Worm (Caenorhabditis elegans): ENCODE measurements around the gene F09E10.7.

Gene F09E10.7

DNA sequence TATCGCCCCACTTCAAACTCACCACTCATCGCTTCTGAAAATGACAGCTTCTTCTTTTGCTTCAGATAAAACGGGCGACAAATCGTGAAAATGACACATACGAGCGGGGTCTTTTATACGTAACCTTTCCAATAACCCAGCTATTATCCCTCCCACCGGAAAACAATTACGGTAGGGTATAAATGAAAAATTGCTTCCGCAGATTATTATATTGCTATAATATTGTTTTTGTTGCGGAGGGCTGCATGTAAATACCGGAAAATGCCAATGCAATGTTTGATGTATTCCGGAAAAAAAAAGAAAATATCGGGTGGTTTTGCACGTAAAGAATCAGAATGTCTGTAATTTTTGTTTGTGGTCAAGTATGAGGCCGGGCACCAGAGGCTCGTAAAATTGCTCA, at the start of gene F09E10.7:
F09E10.7 (minus strand) TSS at position 101 of the 400 bp plus-strand sequence.
- no peak for TF ChIP-seq unc-62 (GFP tag; optimal IDR thresholded peaks at IDR 0.05)

DNA sequence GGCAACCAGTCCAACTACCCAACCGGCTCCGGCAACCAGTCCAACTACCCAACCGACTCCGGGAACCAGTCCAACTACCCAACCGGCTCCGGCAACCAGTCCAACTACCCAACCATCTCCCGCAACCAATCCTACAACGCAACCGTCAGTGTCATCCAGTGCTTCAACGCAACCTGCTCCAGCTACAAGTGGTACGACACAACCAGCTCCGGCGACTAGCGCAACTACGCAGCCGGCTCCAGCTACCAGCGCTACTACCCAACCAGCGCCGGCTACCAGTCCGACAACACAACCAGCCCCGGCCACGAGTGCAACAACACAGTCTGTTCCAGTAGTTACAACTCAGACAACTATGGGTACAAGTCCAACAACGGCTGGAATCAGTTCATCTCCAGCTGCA, 47.4 kb upstream of the F09E10.7 start:
- no peak for TF ChIP-seq unc-62 (GFP tag; optimal IDR thresholded peaks at IDR 0.05)

DNA sequence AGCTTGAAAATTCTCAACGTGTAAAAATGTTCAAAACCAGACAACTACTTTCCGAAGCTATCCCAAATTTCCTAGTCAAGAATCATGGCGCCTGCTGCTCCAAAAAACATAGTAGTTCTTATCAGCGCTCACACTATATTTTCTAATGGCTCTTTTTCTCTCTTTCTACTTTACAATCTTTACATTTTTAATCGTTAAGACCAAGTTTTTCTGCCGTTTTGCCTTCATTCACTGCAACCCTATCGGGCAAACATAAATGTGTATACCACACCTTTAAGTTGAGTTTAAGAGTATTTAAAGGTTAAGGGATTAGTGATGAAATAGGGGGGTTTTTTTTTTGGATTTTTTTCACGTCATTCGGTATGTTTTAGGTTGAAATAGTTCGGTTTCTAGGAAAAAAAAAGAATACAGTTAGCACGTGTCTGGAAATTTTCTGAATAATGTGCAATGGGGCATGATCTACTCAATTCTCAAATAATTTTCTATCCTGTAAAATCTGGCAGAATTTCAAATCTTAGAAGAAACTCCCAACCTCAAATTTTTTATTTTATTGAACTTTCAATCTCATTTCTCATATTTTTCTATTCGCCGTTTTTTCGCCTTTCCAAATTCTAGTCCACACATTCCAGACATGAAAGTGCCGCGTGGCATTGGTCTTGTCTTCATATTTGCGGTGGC, 45.4 kb upstream of the F09E10.7 start, which contains the start of gene K06A9.1:
K06A9.1 (plus strand) TSS at position 628 of the 678 bp plus-strand sequence.
- no peak for TF ChIP-seq unc-62 (GFP tag; optimal IDR thresholded peaks at IDR 0.05)

DNA sequence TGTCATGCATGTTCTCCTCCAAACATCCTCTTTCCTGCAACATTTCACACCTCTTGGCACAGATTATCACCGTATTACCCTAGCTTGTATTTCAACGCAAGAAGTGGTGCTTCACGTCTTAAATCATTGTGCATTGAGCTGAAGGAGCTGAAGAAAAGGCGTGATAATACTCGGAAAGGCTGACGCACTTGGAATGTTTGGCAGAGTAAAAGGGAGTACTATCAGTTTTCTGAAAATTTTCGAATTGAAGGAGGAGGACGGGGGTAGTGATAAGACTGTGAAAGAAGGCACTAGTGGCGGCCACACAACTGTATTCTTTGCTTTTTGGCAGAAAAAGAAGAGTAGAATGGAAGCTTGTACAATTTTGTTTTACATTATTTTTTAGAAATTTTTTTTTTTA, 41.8 kb upstream of the F09E10.7 start:
- no peak for TF ChIP-seq unc-62 (GFP tag; optimal IDR thresholded peaks at IDR 0.05)

DNA sequence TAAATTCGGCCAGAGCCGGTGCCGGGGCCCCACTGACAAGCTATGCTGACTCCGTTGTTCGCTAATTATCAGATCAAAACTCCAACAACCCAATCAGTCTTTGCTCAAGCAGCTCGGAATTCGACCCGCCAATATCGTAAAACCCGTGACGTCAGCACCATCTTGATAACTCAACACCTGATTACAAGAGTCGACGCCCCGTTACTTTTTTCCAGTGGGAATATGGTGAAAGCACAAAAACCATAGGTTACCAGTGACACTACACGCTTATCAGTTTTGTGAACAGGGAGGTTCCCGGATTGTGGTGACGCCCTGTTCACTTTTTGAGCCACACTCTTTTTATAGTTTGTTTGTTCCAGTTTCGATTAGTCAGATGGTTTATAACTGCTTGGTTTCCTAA, 39.4 kb upstream of the F09E10.7 start:
- TF ChIP-seq unc-62 (GFP tag; optimal IDR thresholded peaks at IDR 0.05), result no peak

DNA sequence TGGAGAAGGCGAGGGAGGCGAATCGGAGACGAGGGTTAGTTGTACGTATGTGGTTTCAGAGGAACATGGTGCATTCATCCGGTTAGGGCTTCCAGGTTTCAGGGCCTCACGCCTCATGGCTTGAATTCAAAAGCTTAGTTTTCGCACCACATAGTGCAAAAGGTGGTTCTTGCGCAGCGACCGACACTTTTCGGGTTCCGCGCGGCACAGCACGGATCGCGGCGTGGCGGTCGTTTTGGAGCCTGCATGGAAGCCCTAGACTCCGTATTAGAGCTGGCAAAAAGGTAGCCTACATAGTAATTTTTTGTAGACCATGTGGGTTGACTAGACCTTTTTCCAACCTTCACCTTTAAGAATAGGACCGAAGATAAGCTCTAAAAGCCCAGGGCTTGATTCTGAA, 37.2 kb upstream of the F09E10.7 start:
- TF ChIP-seq unc-62 (GFP tag; optimal IDR thresholded peaks at IDR 0.05), result no peak

DNA sequence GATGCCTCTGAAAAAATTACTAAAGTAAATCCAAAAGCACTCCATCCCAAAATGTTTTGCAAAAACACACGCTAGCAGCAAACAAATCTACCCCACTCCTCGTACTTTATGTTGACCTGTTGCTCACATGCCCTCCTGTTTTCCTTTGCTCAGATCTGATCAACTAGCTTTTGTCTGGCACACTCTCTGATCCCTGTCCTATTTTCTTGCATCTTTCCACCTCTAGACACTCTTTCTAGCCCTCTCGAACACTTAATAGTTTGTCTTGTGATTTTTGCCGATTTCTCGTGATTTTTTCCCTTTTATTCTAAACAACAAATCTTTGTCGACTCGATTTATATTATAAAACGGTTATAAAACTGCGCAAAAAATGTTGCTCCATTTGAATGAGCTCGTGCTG, 34.5 kb upstream of the F09E10.7 start, which contains the start of gene K06A9.2:
K06A9.2 (plus strand) TSS at position 229 of the 400 bp plus-strand sequence.
- no peak for TF ChIP-seq unc-62 (GFP tag; optimal IDR thresholded peaks at IDR 0.05)

DNA sequence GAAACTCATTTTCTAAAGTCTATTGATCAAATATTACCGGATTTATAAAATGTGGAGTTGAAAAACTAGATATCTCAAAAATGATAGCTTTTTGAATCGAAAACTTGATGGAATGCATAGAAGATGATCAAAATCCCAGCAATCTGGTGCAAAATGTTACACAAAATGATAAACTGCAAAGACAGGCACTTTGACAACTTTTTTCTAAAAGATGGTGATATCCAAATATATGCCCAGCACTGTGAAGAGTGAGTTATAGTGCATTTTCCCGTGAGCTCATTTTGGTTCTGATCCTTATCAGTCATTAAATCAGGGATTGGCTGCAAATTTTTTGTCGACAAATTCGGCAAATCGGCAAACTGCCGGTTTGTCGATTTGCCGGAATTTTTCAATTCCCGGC, 33.6 kb upstream of the F09E10.7 start, which contains the start of gene K06A9.3:
K06A9.3 (minus strand) TSS at position 101 of the 400 bp plus-strand sequence.
- no peak for TF ChIP-seq unc-62 (GFP tag; optimal IDR thresholded peaks at IDR 0.05)

DNA sequence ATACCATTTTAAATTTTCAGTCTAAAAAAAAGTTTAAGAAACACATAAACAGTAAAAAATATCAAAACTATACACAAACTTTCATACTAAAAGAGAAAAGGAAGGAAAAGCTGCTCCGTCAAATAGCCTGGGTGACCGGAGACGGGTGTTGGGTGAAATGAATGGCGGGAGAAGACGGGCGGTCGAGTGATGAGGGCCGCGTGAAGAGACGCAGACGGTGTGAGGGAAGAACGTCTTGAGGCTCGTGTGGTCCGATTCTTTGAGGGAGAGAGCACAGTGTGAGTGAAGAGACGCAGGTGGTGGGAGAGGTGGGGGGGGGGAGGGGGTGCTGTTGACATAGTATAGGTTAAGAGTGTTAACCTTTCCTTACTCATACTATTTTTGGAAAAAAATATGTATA, 27.4 kb upstream of the F09E10.7 start:
- TF ChIP-seq unc-62 (GFP tag; optimal IDR thresholded peaks at IDR 0.05), result no peak

DNA sequence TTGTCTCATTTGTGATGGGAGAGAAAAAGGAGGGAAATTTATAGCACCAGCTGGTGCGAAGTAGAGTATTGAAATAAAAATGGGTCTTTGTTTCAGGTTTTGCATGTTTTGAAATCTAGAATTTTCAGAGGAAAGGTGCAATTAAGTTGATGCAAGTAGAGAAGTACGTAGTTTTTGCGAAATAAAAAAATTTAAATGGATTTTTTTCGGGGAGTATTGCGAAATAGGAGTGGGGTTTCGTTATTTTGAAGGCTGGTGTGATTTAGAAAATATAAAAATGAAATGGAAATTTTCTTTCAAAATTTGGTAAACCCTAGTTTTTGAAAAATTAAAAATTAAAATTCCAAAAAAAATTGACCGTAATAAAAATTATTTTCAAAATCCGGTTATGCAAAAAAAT, 26.5 kb upstream of the F09E10.7 start:
- TF ChIP-seq unc-62 (GFP tag; optimal IDR thresholded peaks at IDR 0.05), result no peak

DNA sequence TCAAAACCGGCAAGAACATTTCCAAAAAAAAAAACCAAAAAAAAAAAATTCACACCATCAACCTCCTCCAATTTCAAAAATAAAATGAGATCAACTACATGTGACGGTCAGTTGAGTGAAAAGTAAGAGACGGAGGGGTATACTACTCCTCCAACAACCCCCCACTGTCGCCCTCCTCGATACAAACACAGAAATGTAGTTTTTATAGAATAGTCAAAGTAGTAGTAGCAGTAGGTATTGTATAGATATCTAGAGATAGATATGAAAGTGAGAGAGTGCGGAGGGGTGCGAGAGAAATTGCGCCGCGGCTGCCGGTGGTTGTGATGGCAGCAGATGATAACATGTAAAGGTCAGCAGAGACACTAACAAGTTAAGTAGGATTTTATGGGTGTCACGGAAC, 25.7 kb upstream of the F09E10.7 start:
- no peak for TF ChIP-seq unc-62 (GFP tag; optimal IDR thresholded peaks at IDR 0.05)

DNA sequence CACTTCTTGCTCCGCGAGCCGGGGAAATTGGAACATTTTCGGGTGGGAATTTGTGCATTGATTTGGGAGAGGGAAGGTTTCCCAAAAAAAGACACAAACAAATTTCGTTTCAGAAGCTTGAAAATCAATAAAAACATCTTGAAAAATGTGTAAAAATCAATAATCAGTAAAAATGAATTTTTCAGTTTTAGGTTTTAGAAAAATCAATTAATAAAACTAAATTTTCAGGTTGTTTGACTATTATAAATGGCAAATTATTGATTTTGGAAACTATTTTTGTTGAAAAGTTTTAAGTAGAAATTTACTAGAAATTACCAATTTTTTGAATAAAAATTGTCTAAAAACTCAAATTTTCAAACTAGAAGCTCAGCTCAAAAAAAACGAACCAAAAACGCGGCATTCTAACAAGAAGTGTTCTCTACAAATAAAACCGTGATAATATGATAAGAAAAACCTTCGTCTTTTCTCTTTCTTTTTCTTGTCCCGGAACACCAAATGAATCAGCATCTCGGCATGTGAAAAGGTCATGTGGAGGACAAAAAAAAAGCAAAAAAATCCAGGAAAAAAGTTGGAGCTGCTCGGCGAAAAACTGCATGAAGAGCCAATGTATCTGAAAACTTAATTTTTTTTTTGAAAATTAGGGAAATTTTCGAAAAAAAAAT, 24.0 kb upstream of the F09E10.7 start:
- no peak for TF ChIP-seq unc-62 (GFP tag; optimal IDR thresholded peaks at IDR 0.05)

DNA sequence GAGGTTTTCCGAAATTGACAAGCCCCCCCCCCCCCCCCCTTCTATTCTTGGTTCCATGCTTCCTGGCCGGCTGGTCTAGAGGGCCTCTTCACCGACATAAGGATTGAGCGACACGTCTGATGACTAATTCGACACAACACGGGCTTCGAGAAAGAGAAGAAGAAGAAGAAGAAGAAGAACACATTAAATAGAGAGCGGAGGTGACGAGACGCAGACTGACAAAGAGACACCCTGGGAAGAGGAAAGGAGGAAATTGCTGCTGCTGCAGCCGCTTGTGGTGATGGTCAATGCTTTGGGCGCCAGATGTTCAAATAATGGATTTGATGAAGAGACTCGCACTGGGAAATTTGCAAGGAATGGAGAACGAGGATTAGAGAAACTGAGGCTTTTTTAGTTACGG, 22.9 kb upstream of the F09E10.7 start:
- no peak for TF ChIP-seq unc-62 (GFP tag; optimal IDR thresholded peaks at IDR 0.05)

DNA sequence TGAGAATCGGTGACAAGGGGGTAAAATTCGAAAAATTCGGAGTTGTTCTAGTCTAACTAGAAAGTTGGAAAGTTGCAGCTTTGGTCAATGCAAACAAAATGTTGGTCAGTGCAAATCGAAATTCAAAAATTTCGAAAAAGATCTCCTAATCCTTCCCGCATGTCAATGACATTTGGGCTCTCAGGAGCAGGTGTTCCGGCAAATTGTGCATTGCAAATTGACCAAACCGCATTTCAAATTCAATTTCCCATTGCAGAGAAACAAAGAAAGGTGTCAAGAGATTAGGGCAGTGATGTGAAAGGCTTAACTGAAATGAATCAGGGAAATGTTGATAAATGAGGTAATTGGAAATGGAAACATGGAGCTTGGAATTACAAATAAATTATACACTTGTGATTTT, 21.6 kb upstream of the F09E10.7 start:
- TF ChIP-seq unc-62 (GFP tag; optimal IDR thresholded peaks at IDR 0.05), result no peak

DNA sequence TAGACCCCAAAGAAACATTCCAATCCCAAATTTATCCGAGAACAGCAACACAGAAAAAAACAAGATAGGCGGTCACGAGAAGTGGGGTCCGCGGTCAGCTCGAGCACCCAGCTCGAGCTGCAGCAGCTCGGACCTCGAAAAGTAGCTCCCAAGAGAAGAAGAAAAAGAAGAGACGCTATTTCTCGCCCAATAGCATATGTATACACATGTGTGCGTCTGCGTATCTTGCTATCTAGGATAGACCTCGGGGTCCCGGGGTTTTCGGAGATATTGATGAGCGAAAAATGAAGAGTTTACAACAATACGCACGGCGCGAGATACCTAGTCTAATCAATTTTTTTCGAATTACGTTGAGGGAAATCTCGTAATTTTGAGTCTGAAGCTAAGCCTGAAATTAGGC, 20.4 kb upstream of the F09E10.7 start:
- no peak for TF ChIP-seq unc-62 (GFP tag; optimal IDR thresholded peaks at IDR 0.05)

DNA sequence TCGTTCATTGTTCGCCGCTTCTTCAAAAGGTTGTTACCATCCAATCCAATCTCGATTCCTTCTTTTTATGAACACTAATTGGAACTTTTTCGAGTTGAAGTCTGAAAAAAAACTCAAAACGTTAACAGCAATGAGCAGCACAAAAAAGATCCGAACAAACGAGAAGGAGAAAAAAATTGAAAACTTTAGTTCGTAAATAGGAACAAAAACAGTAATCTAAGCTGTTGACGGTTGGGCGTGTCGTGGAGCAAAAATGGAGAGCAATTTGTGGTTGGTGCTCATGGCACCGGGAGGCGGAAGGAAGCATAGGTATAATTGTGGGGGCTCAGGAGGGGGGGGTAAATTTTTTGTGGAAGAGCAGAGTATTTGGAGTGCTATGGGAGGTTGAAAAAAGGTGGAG, 19.7 kb upstream of the F09E10.7 start, which contains the start of gene toca-1:
toca-1 (minus strand) TSS at position 101 of the 400 bp plus-strand sequence.
- TF ChIP-seq unc-62 (GFP tag; optimal IDR thresholded peaks at IDR 0.05), result no peak

DNA sequence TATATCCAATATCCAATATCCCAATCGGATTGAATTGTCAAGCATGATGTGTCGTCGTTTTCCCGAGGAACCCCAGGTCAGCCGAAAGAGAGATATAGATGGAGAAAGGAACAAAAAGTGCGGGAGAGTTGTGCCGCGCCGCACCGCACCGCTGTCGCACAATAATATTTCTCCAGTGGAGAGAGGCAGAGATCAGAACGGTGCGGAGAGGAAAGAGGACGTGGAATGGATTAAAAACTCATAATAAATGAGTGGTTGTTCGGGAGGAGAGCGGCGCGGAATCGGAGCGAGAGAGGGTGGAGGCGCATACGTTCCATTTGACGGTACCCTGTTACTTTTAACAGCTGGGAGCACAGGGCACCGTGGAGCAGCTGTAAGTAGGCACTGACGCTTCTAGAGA, 15.9 kb upstream of the F09E10.7 start:
- TF ChIP-seq unc-62 (GFP tag; optimal IDR thresholded peaks at IDR 0.05), result no peak

Data from whole organism, dauer.